Fruit fly (Drosophila melanogaster): ENCODE measurements around the gene CG7878.

Gene CG7878

dm6 chr3R:8134544-8134943 lies 12.0 kb downstream of the CG7878 start:
- TF ChIP-seq Hr4 (GFP tag; optimal IDR thresholded peaks at IDR 0.05) (no peak), CG1621 (tag; optimal IDR thresholded peaks at IDR 0.05) (peak; percentile 25)

- TF ChIP-seq CG11294 (GFP tag; IDR thresholded peaks at IDR 0.05): no peak
- TF ChIP-seq acj6 (GFP tag; optimal IDR thresholded peaks at IDR 0.05): no peak
- no peak for TF ChIP-seq spab (GFP tag; optimal IDR thresholded peaks at IDR 0.05)
- no peak for TF ChIP-seq fkh (GFP tag; optimal IDR thresholded peaks at IDR 0.05)
- TF ChIP-seq Sox14 (GFP tag; optimal IDR thresholded peaks at IDR 0.05): no peak
- no peak for TF ChIP-seq CG4318 (GFP tag; optimal IDR thresholded peaks at IDR 0.05)
- no peak for TF ChIP-seq Sox102F (GFP tag; optimal IDR thresholded peaks at IDR 0.05)
- no peak for TF ChIP-seq CG6854 (GFP tag; optimal IDR thresholded peaks at IDR 0.05)
- no peak for TF ChIP-seq CG10669 (GFP tag; optimal IDR thresholded peaks at IDR 0.05)
These were observed 15.6 kb downstream of the CG7878 start for dm6 chr3R:8138095-8138494.

- TF ChIP-seq CG8119 (GFP tag; IDR thresholded peaks at IDR 0.05) (no peak), CG31627 (GFP tag; optimal IDR thresholded peaks at IDR 0.05) (no peak), CG15336 (GFP tag; IDR thresholded peaks at IDR 0.05) (no peak), spab (GFP tag; optimal IDR thresholded peaks at IDR 0.05) (no peak), lz (GFP tag; optimal IDR thresholded peaks at IDR 0.05) (no peak), net (GFP tag; optimal IDR thresholded peaks at IDR 0.05) (no peak), CG34406 (GFP tag; optimal IDR thresholded peaks at IDR 0.05) (no peak), CG6276 (GFP tag; optimal IDR thresholded peaks at IDR 0.05) (no peak), CG8632 (GFP tag; optimal IDR thresholded peaks at IDR 0.05) (no peak), dac (GFP tag; optimal IDR thresholded peaks at IDR 0.05) (no peak), CG4318 (GFP tag; optimal IDR thresholded peaks at IDR 0.05) (no peak), fkh (GFP tag; optimal IDR thresholded peaks at IDR 0.05) (no peak), OdsH (GFP tag; optimal IDR thresholded peaks at IDR 0.05) (no peak), CG3919 (GFP tag; optimal IDR thresholded peaks at IDR 0.05) (no peak), CG7368 (GFP tag; optimal IDR thresholded peaks at IDR 0.05) (no peak), Smox (GFP tag; optimal IDR thresholded peaks at IDR 0.05) (no peak), Met (GFP tag; optimal IDR thresholded peaks at IDR 0.05) (no peak), Hr39 (GFP tag; optimal IDR thresholded peaks at IDR 0.05) (no peak), fd59A (GFP tag; optimal IDR thresholded peaks at IDR 0.05) (no peak), Sox15 (GFP tag; optimal IDR thresholded peaks at IDR 0.05) (no peak)
These were observed 16.8 kb downstream of the CG7878 start for dm6 chr3R:8139326-8139725.

dm6 chr3R:8139854-8140402 lies 17.4 kb downstream of the CG7878 start:
- TF ChIP-seq Eip78C (GFP tag) (peak; percentile 42), Ets96B (tag; optimal IDR thresholded peaks at IDR 0.05) (no peak), topi (GFP tag; optimal IDR thresholded peaks at IDR 0.05) (no peak), Blimp-1 (GFP tag; optimal IDR thresholded peaks at IDR 0.05) (no peak), OdsH (GFP tag; optimal IDR thresholded peaks at IDR 0.05) (no peak)

- TF ChIP-seq svp (GFP tag) (peak; percentile 49), Eip75B (GFP tag; optimal IDR thresholded peaks at IDR 0.05) (no peak), CG16779 (tag; optimal IDR thresholded peaks at IDR 0.05) (no peak), spab (GFP tag; optimal IDR thresholded peaks at IDR 0.05) (no peak), CG3919 (GFP tag; optimal IDR thresholded peaks at IDR 0.05) (no peak), topi (GFP tag; optimal IDR thresholded peaks at IDR 0.05) (no peak), Hr39 (GFP tag; optimal IDR thresholded peaks at IDR 0.05) (no peak)
These were observed 18.3 kb downstream of the CG7878 start for dm6 chr3R:8140628-8141372.
